Fruit fly (Drosophila melanogaster) whole organism, prepupa: ENCODE results near the gene KaiR1D.

Experiments
- CG11762 ChIP-seq: fragments of 200-800 bp; sonication (Bioruptor generic); optimal IDR thresholded peaks from 3 replicates; lab custom pipeline; 2016; ENCODE audit warnings: missing biosample characterization, missing genetic modification characterization; ENCODE audit not compliant: insufficient read depth
- CG6854 ChIP-seq: fragments of 200-800 bp; sonication (Bioruptor generic); optimal IDR thresholded peaks from 2 replicates; lab custom pipeline; 2017; ENCODE audit warnings: missing biosample characterization, mild to moderate bottlenecking, missing genetic modification characterization
- CG8632 ChIP-seq: fragments of 200-800 bp; sonication (Bioruptor generic); optimal IDR thresholded peaks from 3 replicates; lab custom pipeline; 2016; ENCODE audit warnings: missing biosample characterization, missing genetic modification characterization
- Gug ChIP-seq: fragments of 200-800 bp; sonication (Bioruptor generic); IDR thresholded peaks from 2 replicates; pipeline ENCODE4 v1.3.6; 2022; ENCODE audit warnings: missing biosample characterization, missing genetic modification characterization
- acj6 ChIP-seq: fragments of 200-800 bp; sonication (Bioruptor generic); optimal IDR thresholded peaks from 3 replicates; lab custom pipeline; 2016; ENCODE audit warnings: missing biosample characterization, missing genetic modification characterization
- esn ChIP-seq: fragments of 200-800 bp; sonication (Bioruptor generic); optimal IDR thresholded peaks from 2 replicates; lab custom pipeline; 2016; ENCODE audit warnings: missing biosample characterization, mild to moderate bottlenecking, missing genetic modification characterization, moderate library complexity
- net ChIP-seq: fragments of 200-800 bp; sonication (Bioruptor generic); optimal IDR thresholded peaks from 3 replicates; lab custom pipeline; 2016; ENCODE audit warnings: missing biosample characterization, missing genetic modification characterization

dm6 chr3R:20826929-20827328, 39.1 kb downstream of the KaiR1D start:
- no peak for TF ChIP-seq CG6854 (GFP tag; lab: Kevin White, UChicago)
- no peak for TF ChIP-seq CG8632 (GFP tag; lab: Kevin White, UChicago)
- TF ChIP-seq acj6 (GFP tag; lab: Kevin White, UChicago): no peak
- TF ChIP-seq CG11762: no peak
- no peak for TF ChIP-seq net (GFP tag; lab: Kevin White, UChicago)
- no peak for TF ChIP-seq Gug (GFP tag; lab: Robert Waterston, UW)
- TF ChIP-seq esn (GFP tag; lab: Kevin White, UChicago): no peak
